Worm (Caenorhabditis elegans) whole organism, dauer: Measurements from ENCODE around the gene aldo-2.

Experiments used
- unc-62 ChIP-seq: sonication (generic microtip); optimal IDR thresholded peaks from 2 replicates; lab custom pipeline; 2017; ENCODE audit warnings: missing biosample characterization, missing genetic modification reagents, missing genetic modification characterization

The aldo-2 gene

ce11 chrIII:5838159-5839046 lies 38.0 kb downstream of the aldo-2 start:
- no peak for TF ChIP-seq unc-62 (GFP tag; lab: Kevin White, UChicago)

ce11 chrIII:5836816-5837215 lies 39.6 kb downstream of the aldo-2 start, which contains the start of gene W04D12.1:
Gene W04D12.1, plus strand, starts transcription at chrIII:5836926.
- TF ChIP-seq unc-62 (GFP tag; lab: Kevin White, UChicago), result no peak

ce11 chrIII:5836261-5836660 lies 40.2 kb downstream of the aldo-2 start:
- no peak for TF ChIP-seq unc-62 (GFP tag; lab: Kevin White, UChicago)

ce11 chrIII:5835163-5835871 lies 41.1 kb downstream of the aldo-2 start:
- no peak for TF ChIP-seq unc-62 (GFP tag; lab: Kevin White, UChicago)

ce11 chrIII:5834663-5835062 lies 41.8 kb downstream of the aldo-2 start:
- TF ChIP-seq unc-62 (GFP tag; lab: Kevin White, UChicago), result no peak

ce11 chrIII:5834053-5834452 lies 42.4 kb downstream of the aldo-2 start, which contains the start of gene R12B2.6:
Gene R12B2.6, minus strand, starts transcription at chrIII:5834153.
- no peak for TF ChIP-seq unc-62 (GFP tag; lab: Kevin White, UChicago)

- TF ChIP-seq unc-62 (GFP tag; lab: Kevin White, UChicago), result no peak
Observed at ce11 chrIII:5833376-5833775, 43.0 kb downstream of the aldo-2 start, which contains the start of the genes R12B2.13 and mdt-15. Gene R12B2.13, minus strand, starts transcription at chrIII:5833476. Gene mdt-15, minus strand, starts transcription at chrIII:5833751.

ce11 chrIII:5832442-5832841 lies 44.0 kb downstream of the aldo-2 start:
- TF ChIP-seq unc-62 (GFP tag; lab: Kevin White, UChicago), result no peak

- TF ChIP-seq unc-62 (GFP tag; lab: Kevin White, UChicago), result no peak
Observed at ce11 chrIII:5828065-5828464, 48.4 kb downstream of the aldo-2 start.

ce11 chrIII:5826895-5827437 lies 49.5 kb downstream of the aldo-2 start:
- TF ChIP-seq unc-62 (GFP tag; lab: Kevin White, UChicago), result no peak
